Worm (Caenorhabditis elegans) whole organism, L2 larva: ENCODE data around the gene sprr-2.

ENCODE experiments used
- blmp-1 ChIP-seq: sonication (generic microtip); optimal IDR thresholded peaks from 2 replicates; lab custom pipeline; 2017; ENCODE audit warnings: missing genetic modification characterization, mild to moderate bottlenecking, missing compliant biosample characterization, antibody characterized with exemption, moderate library complexity; ENCODE audit not compliant: insufficient read depth
- elt-3 ChIP-seq: sonication (generic microtip); optimal IDR thresholded peaks from 2 replicates; lab custom pipeline; 2017; ENCODE audit warnings: missing biosample characterization, missing genetic modification characterization
- mdl-1 ChIP-seq, 2 experiments: fragments of 150-350 bp in 1 of 2; sonication (generic microtip) in 1 of 2; optimal IDR thresholded peaks; 2 replicates each; lab custom pipeline; 2017; ENCODE audit warnings: missing biosample characterization in 2 of 2, missing genetic modification characterization in 2 of 2

ce11 chrX:14806936-14807335 lies 13.7 kb downstream of the sprr-2 start, which contains the start of gene F42D1.4:
- TF ChIP-seq mdl-1 (tag; optimal IDR thresholded peaks at IDR 0.05; lab: Kevin White, UChicago) (no peak), elt-3 (tag; lab: Kevin White, UChicago) (no peak), blmp-1 (tag; lab: Kevin White, UChicago) (no peak)
